Fruit fly (Drosophila melanogaster) whole organism, prepupa: Measurements from ENCODE around the gene Sol1.
A peak's percentile ranks its signal among the peaks of the same experiment; 100 is the strongest.

Experiments
- Blimp-1 ChIP-seq: fragments of 200-800 bp; sonication (Bioruptor generic); optimal IDR thresholded peaks from 3 replicates; lab custom pipeline; 2017; ENCODE audit warnings: missing biosample characterization, missing genetic modification characterization, mild to moderate bottlenecking, moderate library complexity, missing genetic modification reagents
- CG11294 ChIP-seq: fragments of 200-800 bp; sonication (Bioruptor generic); IDR thresholded peaks from 2 replicates; pipeline ENCODE4 v1.3.6; 2022; ENCODE audit warnings: missing biosample characterization, missing genetic modification characterization
- CG11762 ChIP-seq: fragments of 200-800 bp; sonication (Bioruptor generic); optimal IDR thresholded peaks from 3 replicates; lab custom pipeline; 2016; ENCODE audit warnings: missing biosample characterization, missing genetic modification characterization; ENCODE audit not compliant: insufficient read depth
- CG11902 ChIP-seq: fragments of 200-800 bp; sonication (Bioruptor generic); optimal IDR thresholded peaks from 3 replicates; lab custom pipeline; 2016; ENCODE audit warnings: missing biosample characterization, missing genetic modification characterization
- CG15336 ChIP-seq: fragments of 200-800 bp; sonication (Bioruptor generic); IDR thresholded peaks from 2 replicates; pipeline ENCODE4 v1.3.6; 2022; ENCODE audit warnings: missing biosample characterization, missing genetic modification characterization
- CG1621 ChIP-seq: fragments of 200-800 bp; sonication (Bioruptor generic); optimal IDR thresholded peaks from 3 replicates; lab custom pipeline; 2018; ENCODE audit warnings: missing biosample characterization, mild to moderate bottlenecking, missing genetic modification characterization
- CG16779 ChIP-seq: fragments of 200-800 bp; sonication (Bioruptor generic); optimal IDR thresholded peaks from 3 replicates; lab custom pipeline; 2017; ENCODE audit warnings: missing biosample characterization, mild to moderate bottlenecking, missing genetic modification characterization
- CG3032 ChIP-seq: fragments of 200-800 bp; optimal IDR thresholded peaks from 2 replicates; lab custom pipeline; 2019; ENCODE audit warnings: missing biosample characterization, mild to moderate bottlenecking, missing genetic modification characterization, moderate library complexity
- CG31627 ChIP-seq: fragments of 200-800 bp; sonication (Bioruptor generic); optimal IDR thresholded peaks from 3 replicates; lab custom pipeline; 2016; ENCODE audit warnings: missing biosample characterization, missing genetic modification characterization
- CG32006 ChIP-seq: fragments of 200-800 bp; sonication (Bioruptor generic); optimal IDR thresholded peaks from 3 replicates; lab custom pipeline; 2017; ENCODE audit warnings: missing biosample characterization, mild to moderate bottlenecking, missing genetic modification characterization
- CG34406 ChIP-seq: fragments of 200-800 bp; sonication (Bioruptor generic); optimal IDR thresholded peaks from 3 replicates; lab custom pipeline; 2016; ENCODE audit warnings: missing biosample characterization, missing genetic modification characterization
- CG3919 ChIP-seq: fragments of 200-800 bp; sonication (Bioruptor generic); optimal IDR thresholded peaks from 3 replicates; lab custom pipeline; 2016; ENCODE audit warnings: missing biosample characterization, missing genetic modification characterization
- CG6163 ChIP-seq: fragments of 200-800 bp; sonication (Bioruptor generic); IDR thresholded peaks from 3 replicates; pipeline ENCODE4 v1.3.6; 2022; ENCODE audit warnings: missing biosample characterization, missing genetic modification characterization
- CG6276 ChIP-seq: fragments of 200-800 bp; sonication (Bioruptor generic); optimal IDR thresholded peaks from 2 replicates; lab custom pipeline; 2017; ENCODE audit warnings: missing biosample characterization, mild to moderate bottlenecking, missing genetic modification characterization
- CG6792 ChIP-seq: fragments of 200-800 bp; sonication (Bioruptor generic); optimal IDR thresholded peaks from 3 replicates; lab custom pipeline; 2016; ENCODE audit warnings: missing biosample characterization, missing genetic modification characterization
- CG6808 ChIP-seq: fragments of 200-800 bp; sonication (Bioruptor generic); optimal IDR thresholded peaks from 3 replicates; lab custom pipeline; 2017; ENCODE audit warnings: missing biosample characterization, missing genetic modification characterization, mild to moderate bottlenecking, moderate library complexity, missing genetic modification reagents
- CG6854 ChIP-seq: fragments of 200-800 bp; sonication (Bioruptor generic); optimal IDR thresholded peaks from 2 replicates; lab custom pipeline; 2017; ENCODE audit warnings: missing biosample characterization, mild to moderate bottlenecking, missing genetic modification characterization
- CG8119 ChIP-seq: fragments of 200-800 bp; sonication (Bioruptor generic); IDR thresholded peaks from 3 replicates; pipeline ENCODE4 v1.3.6; 2022; ENCODE audit warnings: missing biosample characterization, missing genetic modification characterization
- CG8319 ChIP-seq: fragments of 200-800 bp; sonication (Bioruptor generic); optimal IDR thresholded peaks from 3 replicates; lab custom pipeline; 2016; ENCODE audit warnings: missing biosample characterization, missing genetic modification characterization
- CG8632 ChIP-seq: fragments of 200-800 bp; sonication (Bioruptor generic); optimal IDR thresholded peaks from 3 replicates; lab custom pipeline; 2016; ENCODE audit warnings: missing biosample characterization, missing genetic modification characterization
- CG9139 ChIP-seq: fragments of 200-800 bp; sonication (Bioruptor generic); optimal IDR thresholded peaks from 3 replicates; lab custom pipeline; 2017; ENCODE audit warnings: missing biosample characterization, mild to moderate bottlenecking, missing genetic modification characterization
- Eip75B ChIP-seq: fragments of 200-800 bp; sonication (Bioruptor generic); optimal IDR thresholded peaks from 3 replicates; lab custom pipeline; 2016; ENCODE audit warnings: missing biosample characterization, missing genetic modification characterization
- Eip78C ChIP-seq: fragments of 200-800 bp; sonication (Bioruptor generic); peaks from one replicate; lab custom pipeline; 2016; ENCODE audit warnings: missing biosample characterization, missing genetic modification characterization
- Eip93F ChIP-seq: fragments of 200-800 bp; sonication (Bioruptor generic); optimal IDR thresholded peaks from 2 replicates; lab custom pipeline; 2016; ENCODE audit warnings: missing biosample characterization, mild to moderate bottlenecking, missing genetic modification characterization
- Ets21C ChIP-seq: fragments of 200-800 bp; sonication (Bioruptor generic); optimal IDR thresholded peaks from 3 replicates; lab custom pipeline; 2016; ENCODE audit warnings: missing biosample characterization, missing genetic modification characterization
- Ets96B ChIP-seq: fragments of 200-800 bp; optimal IDR thresholded peaks from 2 replicates; lab custom pipeline; 2019; ENCODE audit warnings: missing biosample characterization, mild to moderate bottlenecking, missing genetic modification characterization, moderate library complexity
- Gug ChIP-seq: fragments of 200-800 bp; sonication (Bioruptor generic); IDR thresholded peaks from 2 replicates; pipeline ENCODE4 v1.3.6; 2022; ENCODE audit warnings: missing biosample characterization, missing genetic modification characterization
- Hr38 ChIP-seq: sonication (Bioruptor generic); optimal IDR thresholded peaks from 2 replicates; lab custom pipeline; 2016; ENCODE audit warnings: missing biosample characterization, missing genetic modification characterization
- Hr39 ChIP-seq: fragments of 200-800 bp; sonication (Bioruptor generic); optimal IDR thresholded peaks from 2 replicates; lab custom pipeline; 2016; ENCODE audit warnings: missing biosample characterization, missing genetic modification characterization
- Lpt ChIP-seq: fragments of 200-800 bp; sonication (Bioruptor generic); optimal IDR thresholded peaks from 3 replicates; lab custom pipeline; 2016; ENCODE audit warnings: missing biosample characterization, missing genetic modification characterization
- Met ChIP-seq: fragments of 200-800 bp; sonication (Bioruptor generic); optimal IDR thresholded peaks from 3 replicates; lab custom pipeline; 2016; ENCODE audit warnings: missing biosample characterization, missing genetic modification characterization
- Smox ChIP-seq: fragments of 200-800 bp; sonication (Bioruptor generic); optimal IDR thresholded peaks from 3 replicates; lab custom pipeline; 2016; ENCODE audit warnings: missing biosample characterization, missing genetic modification characterization
- Sox102F ChIP-seq: fragments of 200-800 bp; sonication (Bioruptor generic); optimal IDR thresholded peaks from 2 replicates; lab custom pipeline; 2016; ENCODE audit warnings: missing biosample characterization, mild to moderate bottlenecking, missing genetic modification characterization
- achi ChIP-seq: fragments of 200-800 bp; sonication (Bioruptor generic); optimal IDR thresholded peaks from 3 replicates; lab custom pipeline; 2016; ENCODE audit warnings: missing biosample characterization, missing genetic modification characterization
- acj6 ChIP-seq: fragments of 200-800 bp; sonication (Bioruptor generic); optimal IDR thresholded peaks from 3 replicates; lab custom pipeline; 2016; ENCODE audit warnings: missing biosample characterization, missing genetic modification characterization
- dac ChIP-seq: fragments of 200-800 bp; sonication (Bioruptor generic); optimal IDR thresholded peaks from 2 replicates; lab custom pipeline; 2017; ENCODE audit warnings: missing biosample characterization, mild to moderate bottlenecking, missing genetic modification characterization
- dsx ChIP-seq: fragments of 200-800 bp; optimal IDR thresholded peaks from 3 replicates; lab custom pipeline; 2019; ENCODE audit warnings: missing biosample characterization, mild to moderate bottlenecking, missing genetic modification characterization, moderate library complexity; ENCODE audit not compliant: poor library complexity, severe bottlenecking
- eg ChIP-seq: fragments of 200-800 bp; sonication (Bioruptor generic); IDR thresholded peaks from 3 replicates; pipeline ENCODE4 v1.3.6; 2022; ENCODE audit warnings: missing biosample characterization, missing genetic modification characterization
- esn ChIP-seq: fragments of 200-800 bp; sonication (Bioruptor generic); optimal IDR thresholded peaks from 2 replicates; lab custom pipeline; 2016; ENCODE audit warnings: missing biosample characterization, mild to moderate bottlenecking, missing genetic modification characterization, moderate library complexity
- fd59A ChIP-seq: fragments of 200-800 bp; sonication (Bioruptor generic); optimal IDR thresholded peaks from 2 replicates; lab custom pipeline; 2017; ENCODE audit warnings: missing biosample characterization, mild to moderate bottlenecking, missing genetic modification characterization, missing genetic modification reagents
- fkh ChIP-seq: fragments of 200-800 bp; sonication (Bioruptor generic); optimal IDR thresholded peaks from 3 replicates; lab custom pipeline; 2017; ENCODE audit warnings: missing biosample characterization, mild to moderate bottlenecking, missing genetic modification characterization, moderate library complexity
- lz ChIP-seq: fragments of 200-800 bp; sonication (Bioruptor generic); optimal IDR thresholded peaks from 3 replicates; lab custom pipeline; 2016; ENCODE audit warnings: missing biosample characterization, missing genetic modification characterization
- net ChIP-seq: fragments of 200-800 bp; sonication (Bioruptor generic); optimal IDR thresholded peaks from 3 replicates; lab custom pipeline; 2016; ENCODE audit warnings: missing biosample characterization, missing genetic modification characterization
- pdm3 ChIP-seq: fragments of 200-800 bp; sonication (Bioruptor generic); optimal IDR thresholded peaks from 3 replicates; lab custom pipeline; 2016; ENCODE audit warnings: missing biosample characterization, missing genetic modification characterization
- salr ChIP-seq, 2 experiments: fragments of 200-800 bp; sonication (Bioruptor generic); optimal IDR thresholded peaks; 3 replicates each; lab custom pipeline; 2016 to 2018; ENCODE audit warnings: missing biosample characterization in 2 of 2, missing genetic modification characterization in 2 of 2, mild to moderate bottlenecking in 1 of 2
- spab ChIP-seq: fragments of 200-800 bp; sonication (Bioruptor generic); optimal IDR thresholded peaks from 2 replicates; lab custom pipeline; 2017; ENCODE audit warnings: missing biosample characterization, mild to moderate bottlenecking, missing genetic modification characterization, missing genetic modification reagents
- ss ChIP-seq, 2 experiments: fragments of 200-800 bp; sonication (Bioruptor generic); optimal IDR thresholded peaks; 2 replicates in 1 of 2; 3 replicates in 1 of 2; lab custom pipeline; 2017 to 2018; ENCODE audit warnings: mild to moderate bottlenecking in 2 of 2, missing biosample characterization in 2 of 2, missing genetic modification characterization in 2 of 2, moderate library complexity in 1 of 2
- svp ChIP-seq: fragments of 200-800 bp; sonication (Bioruptor generic); peaks from one replicate; lab custom pipeline; 2016; ENCODE audit warnings: missing biosample characterization, missing genetic modification characterization
- vri ChIP-seq: fragments of 200-800 bp; sonication (Bioruptor generic); optimal IDR thresholded peaks from 3 replicates; lab custom pipeline; 2016; ENCODE audit warnings: missing biosample characterization, mild to moderate bottlenecking, missing genetic modification characterization

Gene Sol1

DNA sequence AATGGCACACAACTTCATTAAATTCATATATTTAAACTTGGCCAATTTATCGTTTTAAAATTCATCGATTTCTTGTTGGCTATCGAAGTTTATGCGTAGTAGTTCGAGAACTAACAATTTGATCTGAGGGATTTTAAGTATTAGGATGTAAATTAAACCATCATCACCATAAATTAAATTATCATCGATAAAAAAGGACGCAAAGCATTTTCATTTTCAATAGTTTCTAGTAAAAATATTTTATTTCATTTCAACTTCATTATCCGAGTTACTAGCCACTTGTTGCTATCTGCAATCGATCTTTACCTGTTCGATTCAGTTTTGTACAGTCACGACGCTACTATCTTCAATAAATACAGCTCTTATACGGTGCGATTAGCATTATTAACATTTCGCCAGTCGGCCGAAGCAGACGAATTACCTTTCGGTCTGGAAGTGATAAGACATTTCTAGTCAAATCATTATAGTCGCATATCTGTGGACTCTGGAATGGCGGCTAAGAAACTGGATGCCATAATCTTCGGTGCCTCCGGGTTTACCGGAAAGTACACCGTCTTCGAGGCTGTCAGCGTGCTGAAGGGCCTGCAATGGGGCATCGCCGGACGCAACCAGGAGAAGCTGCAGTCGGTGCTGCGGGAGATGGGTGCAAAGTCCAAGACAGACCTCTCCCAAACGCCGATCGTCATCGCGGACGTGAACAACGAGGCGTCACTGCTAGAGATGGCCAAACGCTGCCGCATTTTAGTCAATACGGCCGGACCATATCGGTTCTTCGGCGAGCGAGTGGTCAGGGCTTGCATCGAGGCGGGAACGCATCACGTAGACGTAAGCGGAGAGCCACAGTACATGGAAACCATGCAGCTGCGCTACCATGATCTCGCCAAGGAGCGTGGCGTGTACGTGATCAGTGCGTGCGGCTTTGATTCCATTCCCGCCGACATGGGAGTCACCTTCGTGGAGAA, 20.5 kb downstream of the Sol1 start, which contains the start of gene CG5167:
TSS of gene CG5167 (plus strand) at position 298 of the 962 bp plus-strand sequence.
- TF ChIP-seq CG8119 (GFP tag; lab: Robert Waterston, UW) = peak; percentile 59
- no peak for TF ChIP-seq Blimp-1 (GFP tag; lab: Kevin White, UChicago)
- peak; percentile 25 for TF ChIP-seq fkh (GFP tag; lab: Kevin White, UChicago)
- no peak for TF ChIP-seq CG32006 (GFP tag; lab: Kevin White, UChicago)
- TF ChIP-seq Hr39 (GFP tag; lab: Kevin White, UChicago) = peak; percentile 28
- TF ChIP-seq ss (GFP tag; optimal IDR thresholded peaks at IDR 0.05; lab: Kevin White, UChicago) = peak; percentile 84 to 89
- peak; percentile 87 for TF ChIP-seq CG9139
- no peak; the same call in 1 of the 2 replicates for TF ChIP-seq Gug
- peak; percentile 61 for TF ChIP-seq CG1621 (tag; lab: Kevin White, UChicago)
- TF ChIP-seq net (GFP tag; lab: Kevin White, UChicago) = peak; percentile 76
- TF ChIP-seq Eip93F = peak; percentile 21
- no peak for TF ChIP-seq CG11294 (GFP tag; lab: Robert Waterston, UW)
- peak; percentile 46 for TF ChIP-seq Sox102F (GFP tag; lab: Kevin White, UChicago)
- no peak for TF ChIP-seq Met (GFP tag; lab: Kevin White, UChicago)
- TF ChIP-seq achi (GFP tag; lab: Kevin White, UChicago) = peak; percentile 32
- peak; percentile 87 for TF ChIP-seq Eip78C (GFP tag; lab: Kevin White, UChicago)
- peak; percentile 43 for TF ChIP-seq CG3919 (GFP tag; lab: Kevin White, UChicago)
- TF ChIP-seq spab = peak; percentile 54
- TF ChIP-seq dac (GFP tag; lab: Kevin White, UChicago) = no peak
- peak; percentile 87 for TF ChIP-seq CG16779
- TF ChIP-seq lz (GFP tag; lab: Kevin White, UChicago) = peak; percentile 58
- TF ChIP-seq CG3032 (tag; lab: Kevin White, UChicago) = peak; percentile 7
- TF ChIP-seq CG6854 (GFP tag; lab: Kevin White, UChicago) = peak; percentile 59
- TF ChIP-seq Hr38 = no peak
- TF ChIP-seq vri (GFP tag; lab: Kevin White, UChicago) = peak; percentile 16
- TF ChIP-seq Lpt (GFP tag; lab: Kevin White, UChicago) = peak; percentile 9
- TF ChIP-seq CG8319 (GFP tag; lab: Kevin White, UChicago) = no peak
- peak; percentile 69 for TF ChIP-seq svp
- peak; percentile 36 for TF ChIP-seq CG34406 (GFP tag; lab: Kevin White, UChicago)
- TF ChIP-seq dsx (GFP tag; lab: Kevin White, UChicago) = peak; percentile 2
- TF ChIP-seq fd59A (GFP tag; lab: Kevin White, UChicago) = no peak
- TF ChIP-seq Ets96B = peak; percentile 25
- no peak for TF ChIP-seq Smox (GFP tag; lab: Kevin White, UChicago)
- no peak for TF ChIP-seq CG11902 (GFP tag; lab: Kevin White, UChicago)
- TF ChIP-seq CG15336 (GFP tag; lab: Robert Waterston, UW) = peak; percentile 42; the same call in 1 of the 2 replicates
- no peak for TF ChIP-seq Ets21C
- TF ChIP-seq CG8632 (GFP tag; lab: Kevin White, UChicago) = peak; percentile 20
- no peak for TF ChIP-seq CG6792 (GFP tag; lab: Kevin White, UChicago)
- TF ChIP-seq pdm3 (GFP tag; lab: Kevin White, UChicago) = no peak
- TF ChIP-seq eg = peak; percentile 70
- peak; percentile 26 for TF ChIP-seq CG31627 (GFP tag; lab: Kevin White, UChicago)
- peak; percentile 63 for TF ChIP-seq esn (GFP tag; lab: Kevin White, UChicago)
- TF ChIP-seq acj6 = no peak
- peak; percentile 92 for TF ChIP-seq CG6276
- peak; percentile 50 for TF ChIP-seq CG11762 (GFP tag; lab: Kevin White, UChicago)
- TF ChIP-seq CG6163 (GFP tag; lab: Robert Waterston, UW) = peak; percentile 15; the same call in 1 of the 3 replicates
- peak; percentile 46 for TF ChIP-seq Eip75B (GFP tag; lab: Kevin White, UChicago)
- peak; percentile 76 for TF ChIP-seq CG6808 (GFP tag; lab: Kevin White, UChicago)
- peak; percentile 41 to 50 for TF ChIP-seq salr (GFP tag; optimal IDR thresholded peaks at IDR 0.05; lab: Kevin White, UChicago)
